Worm (Caenorhabditis elegans) whole organism, L4 larva: ENCODE data around the gene srh-246.

Source experiments
- R02D3.7 ChIP-seq: fragments of 150-350 bp; sonication (generic microtip); optimal IDR thresholded peaks from 3 replicates; lab custom pipeline; 2014; ENCODE audit warnings: missing biosample characterization, missing genetic modification characterization
- ama-1 ChIP-seq: fragments of 150-350 bp; optimal IDR thresholded peaks from 2 replicates; lab custom pipeline; 2014; ENCODE audit warnings: inconsistent platforms, mixed read lengths
- ceh-28 ChIP-seq: fragments of 150-350 bp; optimal IDR thresholded peaks from 2 replicates; lab custom pipeline; 2014; ENCODE audit warnings: missing biosample characterization, missing genetic modification reagents, missing genetic modification characterization
- fos-1 ChIP-seq: fragments of 150-350 bp; optimal IDR thresholded peaks from 2 replicates; lab custom pipeline; 2014; ENCODE audit warnings: missing biosample characterization, missing genetic modification characterization
- jun-1 ChIP-seq: fragments of 150-350 bp; optimal IDR thresholded peaks from 2 replicates; lab custom pipeline; 2014; ENCODE audit warnings: missing biosample characterization, missing genetic modification reagents, missing genetic modification characterization
- lir-3 ChIP-seq: sonication (generic microtip); optimal IDR thresholded peaks from 2 replicates; lab custom pipeline; 2016; ENCODE audit warnings: mild to moderate bottlenecking, missing genetic modification characterization, missing compliant biosample characterization
- mdl-1 ChIP-seq, 2 experiments: fragments of 150-350 bp in 1 of 2; sonication (generic microtip) in 1 of 2; optimal IDR thresholded peaks; 2 replicates each; lab custom pipeline; 2014 to 2017; ENCODE audit warnings: missing biosample characterization in 2 of 2, missing genetic modification characterization in 2 of 2
- mxl-2 ChIP-seq: fragments of 200-800 bp; sonication (Bioruptor generic); conservative IDR thresholded peaks from 2 replicates; pipeline ENCODE4 v1.3.6; 2022; ENCODE audit warnings: missing genetic modification reagents, missing genetic modification characterization, missing compliant biosample characterization
- nhr-11 ChIP-seq: fragments of 150-350 bp; optimal IDR thresholded peaks from 2 replicates; lab custom pipeline; 2014; ENCODE audit warnings: missing biosample characterization, missing genetic modification characterization
- nhr-25 ChIP-seq: sonication (generic microtip); optimal IDR thresholded peaks from 2 replicates; lab custom pipeline; 2017; ENCODE audit warnings: missing genetic modification characterization, mild to moderate bottlenecking, missing compliant biosample characterization, antibody characterized with exemption, moderate library complexity, borderline replicate concordance; ENCODE audit not compliant: insufficient read depth
- nhr-28 ChIP-seq: fragments of 150-350 bp; optimal IDR thresholded peaks from 2 replicates; lab custom pipeline; 2014; ENCODE audit warnings: missing biosample characterization, missing genetic modification characterization
- skn-1 ChIP-seq: fragments of 150-350 bp; optimal IDR thresholded peaks from 2 replicates; lab custom pipeline; 2014; ENCODE audit warnings: missing biosample characterization, missing genetic modification characterization
- snpc-4 ChIP-seq: fragments of 150-350 bp; optimal IDR thresholded peaks from 2 replicates; lab custom pipeline; 2014; ENCODE audit warnings: missing biosample characterization, missing genetic modification characterization
- ztf-11 ChIP-seq: fragments of 150-350 bp; optimal IDR thresholded peaks from 2 replicates; lab custom pipeline; 2014; ENCODE audit warnings: missing biosample characterization, missing genetic modification characterization

- TF ChIP-seq ceh-28 (tag; lab: Kevin White, UChicago) = no peak
- no peak for TF ChIP-seq nhr-28 (tag; lab: Kevin White, UChicago)
- no peak for TF ChIP-seq jun-1 (tag; lab: Kevin White, UChicago)
- TF ChIP-seq nhr-11 (tag; lab: Kevin White, UChicago) = no peak
- no peak for TF ChIP-seq mdl-1 (tag; optimal IDR thresholded peaks at IDR 0.05; lab: Kevin White, UChicago)
- TF ChIP-seq ama-1 (lab: Kevin White, UChicago) = no peak
- TF ChIP-seq mxl-2 (GFP tag; lab: Robert Waterston, UW) = no peak
- TF ChIP-seq snpc-4 = no peak
- no peak for TF ChIP-seq fos-1 (tag; lab: Kevin White, UChicago)
- TF ChIP-seq R02D3.7 = no peak
- no peak for TF ChIP-seq skn-1
- TF ChIP-seq nhr-25 (tag; lab: Kevin White, UChicago) = no peak
- TF ChIP-seq ztf-11 = no peak
- no peak for TF ChIP-seq lir-3 (tag; lab: Kevin White, UChicago)
Observed at ce11 chrV:626321-626720, 31.3 kb downstream of the srh-246 start, which contains the start of gene F48G7.7.
